Fruit fly (Drosophila melanogaster) whole organism, embryonic: ENCODE data around the gene CG17786.

ENCODE experiments used
- Bteb2 ChIP-seq: fragments of 200-800 bp; sonication (Bioruptor generic); optimal IDR thresholded peaks from 2 replicates; lab custom pipeline; 2016; ENCODE audit warnings: missing biosample characterization, missing genetic modification characterization
- CG1024 ChIP-seq: fragments of 200-800 bp; sonication (Bioruptor generic); IDR thresholded peaks from 2 replicates; pipeline ENCODE4 v1.3.6; 2022; ENCODE audit warnings: missing biosample characterization, missing genetic modification characterization
- CG10321 ChIP-seq: fragments of 200-800 bp; sonication (Bioruptor generic); IDR thresholded peaks from 2 replicates; pipeline ENCODE4 v1.3.6; 2022; ENCODE audit warnings: missing biosample characterization, missing genetic modification characterization
- CG11695 ChIP-seq: fragments of 200-800 bp; sonication (Bioruptor generic); IDR thresholded peaks from 3 replicates; pipeline ENCODE4 v1.3.6; 2022; ENCODE audit warnings: missing biosample characterization, missing genetic modification characterization
- CG11696 ChIP-seq: fragments of 200-800 bp; sonication (Bioruptor generic); IDR thresholded peaks from 2 replicates; pipeline ENCODE4 v1.3.6; 2022; ENCODE audit warnings: missing biosample characterization, missing genetic modification characterization
- CG12155 ChIP-seq: fragments of 200-800 bp; sonication (Bioruptor generic); optimal IDR thresholded peaks from 3 replicates; lab custom pipeline; 2016; ENCODE audit warnings: missing biosample characterization, missing genetic modification characterization
- CG12744 ChIP-seq: fragments of 200-800 bp; sonication (Bioruptor generic); optimal IDR thresholded peaks from 2 replicates; lab custom pipeline; 2016; ENCODE audit warnings: missing biosample characterization, missing genetic modification characterization
- CG13123 ChIP-seq: fragments of 200-800 bp; sonication (Bioruptor generic); optimal IDR thresholded peaks from 2 replicates; lab custom pipeline; 2016; ENCODE audit warnings: missing biosample characterization, missing genetic modification characterization
- CG13624 ChIP-seq: fragments of 200-800 bp; sonication (Bioruptor generic); optimal IDR thresholded peaks from 2 replicates; lab custom pipeline; 2016; ENCODE audit warnings: missing biosample characterization, missing genetic modification characterization
- CG14667 ChIP-seq: fragments of 200-800 bp; sonication (Bioruptor generic); IDR thresholded peaks from 2 replicates; pipeline ENCODE4 v1.3.6; 2022; ENCODE audit warnings: missing biosample characterization, missing genetic modification characterization
- CG15479 ChIP-seq: fragments of 200-800 bp; sonication (Bioruptor generic); optimal IDR thresholded peaks from 3 replicates; lab custom pipeline; 2019; ENCODE audit warnings: missing biosample characterization, mild to moderate bottlenecking, missing genetic modification characterization, moderate library complexity
- CG1647 ChIP-seq: fragments of 200-800 bp; sonication (Bioruptor generic); optimal IDR thresholded peaks from 3 replicates; lab custom pipeline; 2016; ENCODE audit warnings: missing biosample characterization, missing genetic modification characterization
- CG17385 ChIP-seq: fragments of 200-800 bp; sonication (Bioruptor generic); optimal IDR thresholded peaks from 3 replicates; lab custom pipeline; 2018; ENCODE audit warnings: missing biosample characterization, mild to moderate bottlenecking, missing genetic modification characterization
- CG17912 ChIP-seq: fragments of 200-800 bp; sonication (Bioruptor generic); optimal IDR thresholded peaks from 2 replicates; lab custom pipeline; 2018; ENCODE audit warnings: missing biosample characterization, mild to moderate bottlenecking, missing genetic modification characterization
- CG2712 ChIP-seq: fragments of 200-800 bp; optimal IDR thresholded peaks from 3 replicates; lab custom pipeline; 2019; ENCODE audit warnings: missing biosample characterization, mild to moderate bottlenecking, missing genetic modification characterization, moderate library complexity
- CG3163 ChIP-seq: fragments of 200-800 bp; sonication (Bioruptor generic); optimal IDR thresholded peaks from 3 replicates; lab custom pipeline; 2016; ENCODE audit warnings: missing biosample characterization, missing genetic modification characterization
- CG32532 ChIP-seq: fragments of 200-800 bp; sonication (Bioruptor generic); IDR thresholded peaks from 2 replicates; pipeline ENCODE4 v1.3.6; 2022; ENCODE audit warnings: missing biosample characterization, missing genetic modification characterization
- CG33213 ChIP-seq: fragments of 200-800 bp; sonication (Bioruptor generic); optimal IDR thresholded peaks from 3 replicates; lab custom pipeline; 2016; ENCODE audit warnings: missing biosample characterization, missing genetic modification characterization
- CG4282 ChIP-seq: fragments of 200-800 bp; sonication (Bioruptor generic); optimal IDR thresholded peaks from 2 replicates; lab custom pipeline; 2016; ENCODE audit warnings: missing biosample characterization, missing genetic modification characterization
- CG4820 ChIP-seq: fragments of 200-800 bp; sonication (Bioruptor generic); optimal IDR thresholded peaks from 3 replicates; lab custom pipeline; 2016; ENCODE audit warnings: missing biosample characterization, missing genetic modification characterization
- CG6175 ChIP-seq: fragments of 200-800 bp; sonication (Bioruptor generic); IDR thresholded peaks from 3 replicates; pipeline ENCODE4 v1.3.6; 2022; ENCODE audit warnings: missing biosample characterization, missing genetic modification characterization
- CG7372 ChIP-seq: fragments of 200-800 bp; sonication (Bioruptor generic); IDR thresholded peaks from 2 replicates; pipeline ENCODE4 v1.3.6; 2022; ENCODE audit warnings: missing biosample characterization, missing genetic modification characterization
- CG9932 ChIP-seq: fragments of 200-800 bp; sonication (Bioruptor generic); IDR thresholded peaks from 2 replicates; pipeline ENCODE4 v1.3.6; 2022; ENCODE audit warnings: missing biosample characterization, missing genetic modification characterization
- Dp ChIP-seq: fragments of 200-800 bp; sonication (Bioruptor generic); optimal IDR thresholded peaks from 2 replicates; lab custom pipeline; 2018; ENCODE audit warnings: missing biosample characterization, mild to moderate bottlenecking, missing genetic modification characterization, moderate library complexity
- HLH4C ChIP-seq: fragments of 200-800 bp; sonication (Bioruptor generic); IDR thresholded peaks from 3 replicates; pipeline ENCODE4 v1.3.6; 2022; ENCODE audit warnings: missing biosample characterization, missing genetic modification characterization; ENCODE audit not compliant: partially characterized antibody
- Jarid2 ChIP-seq: fragments of 200-800 bp; sonication (Bioruptor generic); optimal IDR thresholded peaks from 3 replicates; lab custom pipeline; 2017; ENCODE audit warnings: mild to moderate bottlenecking, missing biosample characterization, missing genetic modification reagents, missing genetic modification characterization
- Max ChIP-seq: fragments of 200-800 bp; sonication (Bioruptor generic); optimal IDR thresholded peaks from 2 replicates; lab custom pipeline; 2016; ENCODE audit warnings: missing biosample characterization, mild to moderate bottlenecking, missing genetic modification characterization
- Meics ChIP-seq: fragments of 200-800 bp; sonication (Bioruptor generic); optimal IDR thresholded peaks from 2 replicates; lab custom pipeline; 2017; ENCODE audit warnings: missing biosample characterization, mild to moderate bottlenecking, missing genetic modification characterization
- Mrtf ChIP-seq: fragments of 200-800 bp; sonication (Bioruptor generic); IDR thresholded peaks from 3 replicates; pipeline ENCODE4 v1.3.6; 2022; ENCODE audit warnings: missing biosample characterization, missing genetic modification characterization
- Neu2 ChIP-seq: fragments of 200-800 bp; sonication (Bioruptor generic); optimal IDR thresholded peaks from 3 replicates; lab custom pipeline; 2016; ENCODE audit warnings: missing biosample characterization, missing genetic modification characterization, borderline replicate concordance
- NfI ChIP-seq: fragments of 200-800 bp; sonication (Bioruptor generic); optimal IDR thresholded peaks from 3 replicates; lab custom pipeline; 2018; ENCODE audit warnings: missing biosample characterization, mild to moderate bottlenecking, missing genetic modification characterization, moderate library complexity
- Poxn ChIP-seq: fragments of 200-800 bp; sonication (Bioruptor generic); IDR thresholded peaks from 2 replicates; pipeline ENCODE4 v1.3.6; 2022; ENCODE audit warnings: missing biosample characterization, missing genetic modification characterization
- bab2 ChIP-seq: fragments of 200-800 bp; sonication (Bioruptor generic); optimal IDR thresholded peaks from 2 replicates; lab custom pipeline; 2016; ENCODE audit warnings: missing biosample characterization, missing genetic modification characterization
- cad ChIP-seq: fragments of >200 bp; optimal IDR thresholded peaks from 2 replicates; lab custom pipeline; 2017; ENCODE audit warnings: missing biosample characterization, missing genetic modification characterization
- chif ChIP-seq, 2 experiments: fragments of 200-800 bp; sonication (Bioruptor generic); optimal IDR thresholded peaks; 3 replicates each; lab custom pipeline; 2016; ENCODE audit warnings: missing biosample characterization in 2 of 2, missing genetic modification characterization in 2 of 2
- cwo ChIP-seq: fragments of 200-800 bp; sonication (Bioruptor generic); optimal IDR thresholded peaks from 3 replicates; lab custom pipeline; 2017; ENCODE audit warnings: missing biosample characterization, missing genetic modification characterization, mild to moderate bottlenecking, moderate library complexity, missing genetic modification reagents
- emc ChIP-seq: fragments of 200-800 bp; sonication (Bioruptor generic); optimal IDR thresholded peaks from 2 replicates; lab custom pipeline; 2016; ENCODE audit warnings: missing biosample characterization, missing genetic modification characterization
- gsb ChIP-seq: fragments of 200-800 bp; sonication (Bioruptor generic); IDR thresholded peaks from 2 replicates; pipeline ENCODE4 v1.3.6; 2022; ENCODE audit warnings: missing biosample characterization, missing genetic modification characterization
- lilli ChIP-seq: fragments of 200-800 bp; sonication (Bioruptor generic); optimal IDR thresholded peaks from 3 replicates; lab custom pipeline; 2016; ENCODE audit warnings: missing biosample characterization, missing genetic modification characterization
- lola ChIP-seq, 3 experiments: fragments of >200 bp in 2 of 3; fragments of 200-800 bp in 1 of 3; sonication (Bioruptor generic) in 1 of 3; optimal IDR thresholded peaks; 2 replicates each; lab custom pipeline; 2017 to 2019; ENCODE audit warnings: missing biosample characterization in 3 of 3, missing genetic modification characterization in 3 of 3, mild to moderate bottlenecking in 1 of 3, moderate library complexity in 1 of 3
- nerfin-2 ChIP-seq: fragments of 200-800 bp; sonication (Bioruptor generic); IDR thresholded peaks from 2 replicates; pipeline ENCODE4 v1.3.6; 2022; ENCODE audit warnings: missing biosample characterization, missing genetic modification characterization; ENCODE audit not compliant: partially characterized antibody
- odd ChIP-seq: fragments of 200-800 bp; sonication (Bioruptor generic); optimal IDR thresholded peaks from 2 replicates; lab custom pipeline; 2017; ENCODE audit warnings: missing biosample characterization, mild to moderate bottlenecking, missing genetic modification characterization
- org-1 ChIP-seq: fragments of 200-800 bp; sonication (Bioruptor generic); optimal IDR thresholded peaks from 2 replicates; lab custom pipeline; 2017; ENCODE audit warnings: missing biosample characterization, missing genetic modification characterization
- pfk ChIP-seq: fragments of 200-800 bp; sonication (Bioruptor generic); optimal IDR thresholded peaks from 2 replicates; lab custom pipeline; 2018; ENCODE audit warnings: missing biosample characterization, mild to moderate bottlenecking, missing genetic modification characterization, moderate library complexity
- prd ChIP-seq, 3 experiments: fragments of >200 bp in 2 of 3; fragments of 200-800 bp in 1 of 3; sonication (Bioruptor generic) in 1 of 3; optimal IDR thresholded peaks in 2 of 3; IDR thresholded peaks in 1 of 3; 2 replicates in 2 of 3; 3 replicates in 1 of 3; pipeline versions ENCODE4 v1.3.6 to Lab custom; 2017 to 2022; ENCODE audit warnings: missing biosample characterization in 1 of 3, missing genetic modification characterization in 1 of 3
- stc ChIP-seq: fragments of 200-800 bp; sonication (Bioruptor generic); IDR thresholded peaks from 2 replicates; pipeline ENCODE4 v1.3.6; 2022; ENCODE audit warnings: missing biosample characterization, missing genetic modification characterization
- sug ChIP-seq: fragments of 200-800 bp; optimal IDR thresholded peaks from 2 replicates; lab custom pipeline; 2019; ENCODE audit warnings: missing biosample characterization, mild to moderate bottlenecking, missing genetic modification characterization, moderate library complexity
- tll ChIP-seq, 2 experiments: fragments of 200-800 bp in 1 of 2; fragments of >200 bp in 1 of 2; sonication (Bioruptor generic) in 1 of 2; optimal IDR thresholded peaks; 2 replicates each; lab custom pipeline; 2017 to 2019; ENCODE audit warnings: missing biosample characterization in 2 of 2, missing genetic modification characterization in 2 of 2, mild to moderate bottlenecking in 1 of 2, moderate library complexity in 1 of 2
- usp ChIP-seq: fragments of >200 bp; optimal IDR thresholded peaks from 2 replicates; lab custom pipeline; 2017; ENCODE audit warnings: missing biosample characterization, missing genetic modification characterization
- vnd ChIP-seq: fragments of 200-800 bp; sonication (Bioruptor generic); IDR thresholded peaks from 3 replicates; pipeline ENCODE4 v1.3.6; 2022; ENCODE audit warnings: missing biosample characterization, missing genetic modification characterization; ENCODE audit not compliant: partially characterized antibody
- zf30C ChIP-seq: fragments of 200-800 bp; sonication (Bioruptor generic); optimal IDR thresholded peaks from 3 replicates; lab custom pipeline; 2018; ENCODE audit warnings: missing biosample characterization, mild to moderate bottlenecking, missing genetic modification characterization

Gene CG17786

DNA sequence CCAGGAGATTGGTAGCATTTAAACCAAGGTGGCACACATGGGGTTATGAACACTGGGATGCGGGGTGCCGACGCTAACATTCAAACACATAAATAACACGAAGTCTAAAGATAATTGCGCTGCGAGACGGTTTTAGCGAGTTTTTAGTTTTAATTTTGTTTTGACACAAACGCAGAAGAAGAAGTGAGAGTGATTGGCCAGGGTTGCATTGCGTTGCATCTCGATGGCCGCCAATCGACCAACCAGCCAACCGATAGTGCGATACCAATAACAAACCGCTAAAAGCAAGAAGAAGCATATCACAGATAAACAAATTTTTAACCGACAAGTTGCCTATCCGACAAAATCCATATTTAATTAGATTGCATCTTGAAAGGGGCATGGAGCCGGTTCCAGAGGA lies 8.2 kb upstream of the CG17786 start, which contains the start of the genes Spps and CG13609 (continued):
- TF ChIP-seq CG12744 (no peak), stc (no peak), lola (GFP tag; optimal IDR thresholded peaks at IDR 0.05; lab: Kevin White, UChicago) (no peak), CG10321 (no peak), cad (GFP tag; lab: Kevin White, UChicago) (no peak), zf30C (GFP tag; lab: Kevin White, UChicago) (peak; percentile 7), tll (GFP tag; optimal IDR thresholded peaks at IDR 0.05; lab: Kevin White, UChicago) (no peak), gsb (no peak), CG9932 (GFP tag; lab: Robert Waterston, UW) (peak; percentile 53; the same call in 1 of the 2 replicates), cwo (no peak), bab2 (no peak), CG15479 (no peak), Neu2 (GFP tag; lab: Kevin White, UChicago) (no peak), Mrtf (GFP tag; lab: Robert Waterston, UW) (no peak), CG1647 (GFP tag; lab: Kevin White, UChicago) (no peak), vnd (GFP tag; lab: Robert Waterston, UW) (peak; percentile 86), emc (GFP tag; lab: Kevin White, UChicago) (no peak), CG3163 (GFP tag; lab: Kevin White, UChicago) (no peak), CG17912 (GFP tag; lab: Kevin White, UChicago) (peak; percentile 25), Poxn (GFP tag; lab: Robert Waterston, UW) (no peak), sug (peak; percentile 25), CG6175 (no peak), CG13624 (GFP tag; lab: Kevin White, UChicago) (peak; percentile 65), org-1 (GFP tag; lab: Kevin White, UChicago) (no peak), NfI (GFP tag; lab: Kevin White, UChicago) (peak; percentile 27), Meics (GFP tag; lab: Kevin White, UChicago) (no peak), CG2712 (tag; lab: Kevin White, UChicago) (peak; percentile 38), prd (optimal IDR thresholded peaks at IDR 0.05; lab: Kevin White, UChicago) (no peak), prd (GFP tag; IDR thresholded peaks at IDR 0.05; lab: Robert Waterston, UW) (no peak), CG4820 (no peak), CG33213 (GFP tag; lab: Kevin White, UChicago) (no peak), pfk (GFP tag; lab: Kevin White, UChicago) (no peak), CG17385 (GFP tag; lab: Kevin White, UChicago) (peak; percentile 100), CG32532 (0 out of 2 replicates have a peak, but pooled peaks have one; percentile 27), chif (GFP tag; optimal IDR thresholded peaks at IDR 0.05; lab: Kevin White, UChicago) (no peak), CG12155 (GFP tag; lab: Kevin White, UChicago) (no peak), CG4282 (GFP tag; lab: Kevin White, UChicago) (no peak), odd (GFP tag; lab: Kevin White, UChicago) (no peak), CG11696 (GFP tag; lab: Robert Waterston, UW) (no peak), CG14667 (no peak), CG7372 (GFP tag; lab: Robert Waterston, UW) (no peak), HLH4C (GFP tag; lab: Robert Waterston, UW) (peak; percentile 100), CG1024 (GFP tag; lab: Robert Waterston, UW) (no peak), nerfin-2 (GFP tag; lab: Robert Waterston, UW) (peak; percentile 94), Max (GFP tag; lab: Kevin White, UChicago) (no peak), CG13123 (GFP tag; lab: Kevin White, UChicago) (no peak), lilli (GFP tag; lab: Kevin White, UChicago) (peak; percentile 47), Dp (GFP tag; lab: Kevin White, UChicago) (peak; percentile 66), Jarid2 (GFP tag; lab: Kevin White, UChicago) (no peak), Bteb2 (GFP tag; lab: Kevin White, UChicago) (no peak), CG11695 (GFP tag; lab: Robert Waterston, UW) (no peak), usp (GFP tag; lab: Kevin White, UChicago) (no peak)
